Fruit fly (Drosophila melanogaster) whole organism, larva: ENCODE measurements around the gene Ids.

Source experiments
- noc ChIP-seq: fragments of 200-800 bp; sonication (Bioruptor generic); optimal IDR thresholded peaks from 3 replicates; lab custom pipeline; 2019; ENCODE audit warnings: missing biosample characterization, mild to moderate bottlenecking, missing genetic modification characterization, moderate library complexity

Gene Ids

DNA sequence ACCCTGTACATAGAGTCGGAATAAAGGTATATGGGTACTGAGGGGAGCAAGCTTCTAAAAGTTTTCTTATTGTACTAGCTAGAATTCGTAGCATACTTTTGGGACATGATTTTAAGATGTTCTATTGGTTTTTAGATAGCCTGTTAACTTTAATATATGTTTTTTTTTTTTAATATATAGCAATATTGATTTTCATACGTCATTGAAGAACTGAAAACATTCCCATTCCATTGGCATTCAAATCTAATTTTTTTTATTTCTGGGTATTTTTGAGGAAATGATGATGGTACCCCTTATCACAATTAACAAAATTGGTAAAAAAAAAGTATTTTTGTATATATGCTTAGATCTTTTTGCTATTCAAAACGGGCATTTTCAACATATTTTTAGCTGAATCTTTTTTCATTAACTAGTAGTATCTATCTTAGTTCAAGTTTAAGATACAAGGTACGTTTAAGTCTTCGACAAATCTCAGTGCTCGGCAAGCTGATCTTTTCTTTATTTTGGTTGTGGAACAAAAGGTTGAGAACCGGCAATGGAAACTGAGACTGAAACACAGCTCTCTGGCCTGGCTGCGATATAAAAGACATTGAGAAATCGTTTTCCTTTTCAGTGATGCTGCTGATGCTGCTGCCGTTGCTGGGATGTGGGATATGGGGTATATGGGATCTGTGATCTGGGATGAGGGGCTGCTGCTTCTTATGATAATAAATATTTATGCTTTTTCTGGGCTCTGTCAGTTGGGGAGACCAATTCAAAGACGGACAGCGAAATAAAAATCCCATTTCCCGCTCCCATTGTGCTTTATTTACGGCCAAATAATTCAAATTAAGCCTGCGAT lies 6.7 kb downstream of the Ids start:
- TF ChIP-seq noc (tag; lab: Kevin White, UChicago), result no peak

DNA sequence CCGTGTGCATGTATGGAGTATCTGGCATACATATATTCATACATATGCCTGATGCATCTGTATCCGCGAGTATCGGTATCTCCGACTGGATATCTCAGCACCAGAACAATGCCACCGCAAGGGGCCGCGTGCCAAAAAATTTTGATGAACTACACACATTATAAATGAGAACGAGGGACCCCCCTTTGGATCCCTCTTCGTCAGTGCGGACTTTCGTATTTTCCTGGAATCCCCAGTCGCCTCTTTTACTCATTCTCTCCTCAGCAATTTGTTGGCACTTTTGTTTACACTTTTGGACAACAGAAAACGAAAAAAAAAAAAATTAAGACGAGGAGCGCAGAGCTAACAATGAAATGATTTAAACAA lies 7.4 kb downstream of the Ids start:
- TF ChIP-seq noc (tag; lab: Kevin White, UChicago), result no peak

DNA sequence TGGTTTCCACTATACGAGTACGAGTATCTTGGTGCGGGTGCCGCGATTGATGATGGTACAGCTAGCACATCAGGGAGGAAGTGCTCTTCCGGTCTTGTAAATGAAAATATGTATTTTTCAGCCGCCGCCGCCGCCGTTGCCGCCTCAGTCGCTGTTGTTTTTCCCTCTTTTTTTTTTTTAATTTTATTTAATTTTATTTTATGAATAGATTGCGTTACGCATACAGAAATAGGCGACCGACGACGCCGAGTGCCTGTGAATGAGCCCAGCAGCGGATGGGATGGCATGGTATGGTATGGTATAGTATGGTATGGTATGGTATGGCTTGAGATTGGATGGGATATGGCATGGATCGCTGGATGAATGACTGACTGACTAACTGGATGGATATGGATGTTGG lies 8.7 kb downstream of the Ids start:
- TF ChIP-seq noc (tag; lab: Kevin White, UChicago), result no peak

DNA sequence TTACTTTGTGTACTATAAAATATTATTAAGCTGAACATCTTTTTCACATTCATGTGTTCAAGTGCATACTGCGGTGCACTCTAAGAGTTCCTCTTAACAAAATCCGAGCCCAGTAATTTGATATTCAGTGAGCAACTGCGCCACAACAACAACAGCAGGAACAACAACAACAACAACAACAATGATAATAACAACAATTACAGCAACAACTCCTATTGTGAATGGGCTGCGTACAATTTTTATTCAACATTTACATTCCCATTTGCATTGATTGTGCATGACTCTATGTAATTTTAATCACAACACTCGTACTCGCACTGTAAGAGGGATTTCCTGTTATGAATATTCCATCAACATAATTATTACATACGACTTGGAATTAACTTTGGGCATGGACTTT lies 9.6 kb downstream of the Ids start:
- no peak for TF ChIP-seq noc (tag; lab: Kevin White, UChicago)

DNA sequence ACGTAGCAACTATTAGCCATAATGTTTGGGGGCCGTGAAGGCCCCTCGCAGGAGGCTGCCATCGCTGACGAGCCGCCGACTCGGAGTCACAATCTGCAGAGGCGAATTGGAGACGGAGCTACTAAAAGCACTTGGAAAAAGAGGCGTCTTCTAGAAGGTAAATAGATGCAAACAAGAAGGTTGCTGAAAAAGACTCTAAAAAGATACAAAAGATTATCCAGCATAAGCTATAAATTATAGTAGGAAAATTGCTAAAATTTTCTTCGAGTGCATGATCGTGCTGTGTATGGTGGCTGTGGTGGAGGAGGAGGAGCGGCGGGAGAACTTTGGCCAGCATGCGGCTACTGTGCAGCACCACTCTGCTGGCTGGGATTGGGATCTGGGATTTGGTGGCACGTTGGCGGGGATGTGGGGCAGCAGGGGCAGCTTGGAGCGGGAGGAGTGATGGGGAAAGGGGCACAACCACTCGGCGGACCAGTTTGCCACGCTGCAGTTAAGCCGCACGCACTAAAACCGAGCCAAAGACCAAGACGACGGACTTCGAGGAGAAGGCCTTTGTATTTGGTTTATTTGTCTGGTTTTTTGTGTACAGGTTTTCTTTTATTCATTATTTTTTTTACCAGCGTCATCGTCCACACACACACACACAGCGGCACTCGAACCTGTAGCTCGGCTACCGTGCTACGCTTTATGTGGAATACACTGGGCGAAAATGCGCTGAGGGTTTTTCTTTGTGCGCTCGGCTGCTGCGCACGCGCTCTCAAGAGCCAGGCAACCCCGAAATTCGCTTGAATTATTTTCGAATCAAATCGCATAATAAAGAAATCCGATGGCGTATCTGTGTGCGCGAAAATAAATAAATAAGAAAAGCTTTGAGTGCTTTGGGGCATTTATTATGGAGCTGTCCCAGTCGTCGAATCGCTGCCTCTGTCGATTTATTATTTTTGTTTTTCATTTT lies 10.9 kb downstream of the Ids start:
- no peak for TF ChIP-seq noc (tag; lab: Kevin White, UChicago)

DNA sequence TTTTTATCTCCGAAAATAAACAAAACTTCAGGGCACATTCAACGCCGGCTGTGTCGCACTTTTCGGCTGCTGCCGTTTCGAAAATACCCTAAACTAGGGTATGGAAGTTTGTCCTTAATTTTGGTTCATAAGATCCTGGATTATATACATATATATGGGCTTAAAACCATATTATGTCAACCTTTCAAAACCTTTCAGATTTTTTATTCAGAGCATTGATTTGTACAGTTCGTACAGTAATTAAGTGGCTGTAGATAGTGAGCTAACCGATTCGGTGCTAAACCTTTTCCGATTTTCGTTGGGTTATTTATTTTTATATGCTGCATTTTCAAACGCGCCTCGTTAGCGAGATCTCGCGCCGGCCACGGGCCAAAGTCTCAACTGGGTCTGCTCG lies 11.6 kb downstream of the Ids start:
- peak; percentile 14 for TF ChIP-seq noc (tag; lab: Kevin White, UChicago)

DNA sequence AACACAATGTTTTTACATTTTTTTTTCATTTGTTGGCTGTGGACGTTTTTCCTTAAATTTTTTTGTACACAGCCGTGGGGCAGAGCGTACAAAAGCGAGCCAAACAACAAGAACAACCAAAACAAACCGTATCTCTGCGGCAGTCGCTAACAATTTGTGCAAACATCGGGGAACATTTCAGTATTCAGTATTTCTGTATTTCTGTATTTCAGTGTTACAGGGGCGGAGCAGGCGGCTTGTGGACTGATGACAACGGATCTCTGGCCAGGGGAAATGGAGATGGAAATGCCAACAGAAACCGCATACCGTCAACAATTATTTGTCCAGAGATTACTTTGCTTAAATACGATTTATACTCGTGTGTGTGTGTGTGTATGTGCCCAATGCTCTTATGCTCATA lies 12.5 kb downstream of the Ids start:
- TF ChIP-seq noc (tag; lab: Kevin White, UChicago), result no peak

DNA sequence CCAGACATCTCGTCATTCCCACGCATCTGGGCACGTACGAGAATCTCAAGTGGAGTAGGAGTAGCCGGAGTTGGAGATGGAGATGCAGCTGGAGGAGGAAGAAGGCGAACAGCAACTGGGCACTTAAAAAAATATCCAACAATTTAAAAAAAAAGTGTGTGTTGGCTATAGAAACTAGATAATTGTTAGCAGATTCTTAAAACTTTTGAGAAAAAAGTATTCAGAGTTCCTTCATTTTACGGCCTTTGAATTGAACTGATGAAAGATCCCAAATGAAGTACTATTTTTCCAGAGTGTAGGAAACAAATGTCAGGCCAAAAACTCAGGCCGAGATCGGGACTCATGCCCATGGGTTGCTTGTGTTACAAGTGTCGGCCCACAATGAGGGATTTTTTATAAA lies 13.8 kb downstream of the Ids start:
- no peak for TF ChIP-seq noc (tag; lab: Kevin White, UChicago)

DNA sequence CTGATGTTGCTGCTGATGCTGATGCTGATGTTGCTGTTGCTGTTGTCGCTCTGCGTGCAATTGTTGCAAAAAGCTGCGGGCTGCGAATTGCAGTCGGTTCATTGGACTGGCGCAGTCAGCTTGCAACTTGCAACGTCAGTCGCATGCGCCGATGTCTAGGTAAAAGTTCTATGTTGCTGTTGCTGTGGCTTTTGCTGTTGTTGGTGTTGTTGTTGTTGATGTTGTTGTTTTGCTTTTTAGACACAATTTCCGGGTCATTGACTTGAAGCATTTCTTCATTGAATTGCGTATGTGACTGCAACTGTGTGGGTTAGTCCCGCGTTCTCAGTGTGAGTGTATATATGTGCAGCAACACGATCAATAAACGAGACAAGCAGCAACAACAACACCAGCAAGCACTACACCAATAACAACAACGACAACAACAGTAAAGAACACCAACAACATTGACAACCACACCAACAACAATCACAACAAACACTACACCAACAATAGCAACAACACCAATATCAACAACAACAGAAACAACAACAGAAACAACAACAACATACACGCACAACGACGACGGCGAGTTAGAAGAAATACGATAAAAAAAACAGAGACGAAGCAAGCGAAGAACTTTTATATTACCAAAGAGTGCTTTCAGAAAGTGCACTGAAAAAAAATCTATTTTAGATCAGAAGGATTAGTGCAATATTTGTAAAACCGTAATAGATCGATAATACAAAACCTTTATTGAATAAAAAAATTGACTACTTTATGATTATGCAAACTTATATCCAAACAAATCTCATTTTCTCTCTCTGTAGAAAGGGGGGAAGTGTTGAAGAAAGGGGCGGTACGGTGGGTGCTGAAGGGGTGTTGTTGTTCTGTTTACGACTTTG lies 16.1 kb downstream of the Ids start:
- no peak for TF ChIP-seq noc (tag; lab: Kevin White, UChicago)

DNA sequence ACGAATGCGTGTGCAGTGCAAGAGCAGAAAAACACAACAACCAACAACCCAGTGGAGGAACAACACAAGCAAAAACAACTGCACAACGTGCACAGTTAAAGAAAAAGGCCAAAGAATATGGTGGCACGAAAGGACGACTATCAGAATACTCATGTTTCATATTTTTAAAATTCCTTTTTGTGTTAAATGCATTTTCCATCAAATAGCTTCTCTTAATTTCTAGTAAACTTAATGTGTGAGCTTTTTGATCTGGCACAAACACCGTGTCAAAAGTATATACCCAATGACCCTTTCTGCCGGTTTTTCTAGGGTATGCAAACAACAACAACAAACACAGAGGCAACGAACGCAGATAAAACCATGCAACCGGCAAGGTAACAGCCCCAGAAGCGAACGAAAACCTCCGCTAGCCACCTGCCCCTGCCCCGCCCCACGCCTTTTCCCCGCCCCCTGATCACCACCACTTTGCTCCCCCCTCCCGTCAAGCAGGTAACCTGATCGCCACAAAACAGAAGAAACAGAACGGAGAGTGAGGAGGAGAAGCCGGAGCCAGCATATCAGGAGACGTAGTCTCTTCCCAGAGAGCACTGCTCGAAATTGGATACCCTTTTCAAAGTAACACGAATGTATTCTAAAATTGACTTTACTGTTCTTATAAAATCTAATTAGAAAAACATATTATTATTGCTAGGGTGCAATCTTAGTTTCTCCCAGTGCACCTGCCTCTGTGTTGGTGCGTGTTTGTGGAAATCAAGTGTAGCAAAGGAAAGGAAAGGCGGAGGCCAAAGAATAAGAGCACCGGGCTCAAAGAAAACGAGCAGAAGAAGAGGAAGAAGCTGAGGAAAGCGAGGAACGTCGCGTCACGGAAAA lies 17.0 kb downstream of the Ids start:
- no peak for TF ChIP-seq noc (tag; lab: Kevin White, UChicago)

DNA sequence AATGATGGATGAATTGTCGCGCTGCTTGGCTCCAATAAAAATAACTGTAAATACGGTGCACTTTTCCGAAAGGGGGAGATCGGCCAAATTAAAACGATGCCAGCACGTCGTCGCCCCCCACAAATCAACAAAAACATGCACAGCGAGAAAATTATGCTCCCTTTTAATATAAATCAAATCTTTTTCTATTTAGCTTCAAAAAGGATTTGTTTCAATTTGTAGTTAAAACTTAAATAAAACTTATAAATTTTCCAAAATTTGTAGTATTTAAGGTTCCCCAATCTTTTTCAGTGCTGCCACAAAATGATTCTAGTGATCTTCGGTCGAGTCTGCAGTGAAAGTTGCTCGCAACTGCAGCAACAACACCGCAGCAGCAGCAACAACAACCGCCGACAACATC lies 18.0 kb downstream of the Ids start:
- no peak for TF ChIP-seq noc (tag; lab: Kevin White, UChicago)

DNA sequence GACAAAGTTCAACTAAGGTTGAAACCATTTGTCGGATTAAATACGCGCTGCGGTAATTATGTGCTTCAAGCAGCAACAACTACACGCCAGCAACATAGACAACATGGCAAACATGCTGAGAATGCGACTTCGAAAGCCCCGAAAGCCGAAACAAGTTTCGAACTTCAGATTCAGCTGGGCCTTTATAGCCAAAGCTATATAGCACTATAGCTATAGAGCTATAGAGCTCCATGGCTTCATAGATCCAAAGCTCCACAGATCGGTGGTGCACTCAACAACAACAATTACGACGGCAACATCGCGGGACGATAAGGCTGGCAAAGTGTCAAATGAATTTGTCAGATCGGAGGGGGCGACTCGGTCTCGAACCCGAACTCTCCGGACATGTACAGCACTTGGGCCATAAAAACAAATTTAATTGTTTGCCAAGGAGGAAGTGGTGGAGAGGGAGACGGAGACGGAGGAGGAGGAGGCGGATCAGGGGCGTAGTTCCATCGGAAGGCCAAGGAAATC lies 19.3 kb downstream of the Ids start:
- TF ChIP-seq noc (tag; lab: Kevin White, UChicago), result no peak

DNA sequence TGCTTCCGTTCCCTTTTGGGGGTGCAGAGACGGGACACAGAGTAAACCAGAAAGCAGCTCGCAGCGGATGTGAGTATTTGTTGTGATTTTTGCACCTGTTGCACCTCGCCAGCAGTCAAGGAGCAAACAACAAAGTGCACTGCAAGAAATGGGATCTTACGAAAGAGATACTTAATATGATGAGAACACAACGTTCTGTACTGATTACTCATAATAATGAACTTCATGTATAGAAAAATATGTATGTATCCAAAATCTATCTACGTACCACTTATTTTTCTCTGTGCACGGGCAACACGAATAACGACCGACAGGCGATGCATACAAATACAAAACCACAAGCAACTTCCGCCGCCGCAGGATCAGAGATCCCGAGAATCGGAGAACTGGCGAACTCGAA lies 19.8 kb downstream of the Ids start:
- TF ChIP-seq noc (tag; lab: Kevin White, UChicago), result no peak

DNA sequence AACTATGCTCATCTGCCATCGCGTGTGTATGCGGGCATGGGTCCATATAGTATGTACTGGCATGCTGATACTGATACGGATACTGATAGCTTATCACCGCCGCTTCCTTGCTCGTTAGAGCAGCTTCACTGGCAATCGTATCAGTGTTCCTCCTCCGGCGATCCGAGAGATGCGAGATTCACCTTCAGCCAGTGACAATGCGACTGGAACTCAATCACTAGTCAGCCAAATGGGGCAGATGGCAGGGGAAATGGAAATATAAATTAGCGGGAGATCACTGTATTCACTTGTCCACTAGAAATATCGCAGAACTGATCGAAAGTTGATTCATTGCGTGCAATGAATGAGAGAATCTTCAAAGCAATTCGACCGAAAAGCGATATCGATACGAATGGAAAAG lies 20.4 kb downstream of the Ids start:
- TF ChIP-seq noc (tag; lab: Kevin White, UChicago), result no peak
